Worm (Caenorhabditis elegans) whole organism, L2 larva: ENCODE data around the gene T25E4.2.
"Not testable (repeated sequence)": the region's sequence is repeated elsewhere in the genome, so short reads cannot be mapped to it uniquely, and the experiment has no call there.

Experiments used
- R02D3.7 ChIP-seq: fragments of 150-350 bp; optimal IDR thresholded peaks from 2 replicates; lab custom pipeline; 2014; ENCODE audit warnings: missing biosample characterization, missing genetic modification characterization
- ZK546.5 ChIP-seq: sonication (generic microtip); optimal IDR thresholded peaks from 2 replicates; lab custom pipeline; 2017; ENCODE audit warnings: missing biosample characterization, missing genetic modification characterization
- alr-1 ChIP-seq: fragments of 150-350 bp; optimal IDR thresholded peaks from 2 replicates; lab custom pipeline; 2014; ENCODE audit warnings: missing biosample characterization, missing genetic modification characterization
- aly-2 ChIP-seq: fragments of 150-350 bp; optimal IDR thresholded peaks from 2 replicates; lab custom pipeline; 2014; ENCODE audit warnings: missing biosample characterization, missing genetic modification characterization
- ama-1 ChIP-seq: fragments of 150-350 bp; optimal IDR thresholded peaks from 2 replicates; lab custom pipeline; 2018; ENCODE audit warnings: inconsistent platforms
- blmp-1 ChIP-seq: sonication (generic microtip); optimal IDR thresholded peaks from 2 replicates; lab custom pipeline; 2017; ENCODE audit warnings: missing genetic modification characterization, mild to moderate bottlenecking, missing compliant biosample characterization, antibody characterized with exemption, moderate library complexity; ENCODE audit not compliant: insufficient read depth
- ceh-16 ChIP-seq: fragments of 150-350 bp; optimal IDR thresholded peaks from 2 replicates; lab custom pipeline; 2014; ENCODE audit warnings: missing biosample characterization, missing genetic modification characterization
- ceh-82 ChIP-seq: fragments of 150-350 bp; optimal IDR thresholded peaks from 2 replicates; lab custom pipeline; 2014; ENCODE audit warnings: missing biosample characterization, missing genetic modification characterization
- egl-27 ChIP-seq: sonication (generic microtip); optimal IDR thresholded peaks from 3 replicates; lab custom pipeline; 2017; ENCODE audit warnings: missing biosample characterization, missing genetic modification reagents, missing genetic modification characterization
- elt-1 ChIP-seq: fragments of 150-350 bp; optimal IDR thresholded peaks from 2 replicates; lab custom pipeline; 2014; ENCODE audit warnings: missing biosample characterization, missing genetic modification characterization
- elt-3 ChIP-seq: sonication (generic microtip); optimal IDR thresholded peaks from 2 replicates; lab custom pipeline; 2017; ENCODE audit warnings: missing biosample characterization, missing genetic modification characterization
- fos-1 ChIP-seq: fragments of 150-350 bp; optimal IDR thresholded peaks from 2 replicates; lab custom pipeline; 2014; ENCODE audit warnings: missing biosample characterization, missing genetic modification characterization
- lin-11 ChIP-seq: fragments of 150-350 bp; sonication (generic microtip); optimal IDR thresholded peaks from 2 replicates; lab custom pipeline; 2014; ENCODE audit warnings: missing biosample characterization, missing genetic modification characterization, inconsistent platforms, mixed read lengths
- lin-13 ChIP-seq: fragments of 150-350 bp; optimal IDR thresholded peaks from 2 replicates; lab custom pipeline; 2014; ENCODE audit warnings: missing biosample characterization, missing genetic modification reagents, missing genetic modification characterization
- lin-39 ChIP-seq: fragments of 150-350 bp; optimal IDR thresholded peaks from 2 replicates; lab custom pipeline; 2014; ENCODE audit warnings: missing biosample characterization, missing genetic modification reagents, missing genetic modification characterization
- lsy-2 ChIP-seq, 2 experiments: fragments of 150-350 bp in 1 of 2; sonication (generic microtip) in 1 of 2; optimal IDR thresholded peaks; 2 replicates each; lab custom pipeline; 2014 to 2017; ENCODE audit warnings: missing biosample characterization in 2 of 2, missing genetic modification characterization in 2 of 2
- mab-5 ChIP-seq: fragments of 150-350 bp; optimal IDR thresholded peaks from 2 replicates; lab custom pipeline; 2014; ENCODE audit warnings: missing biosample characterization, missing genetic modification characterization
- nhr-10 ChIP-seq: sonication (generic microtip); optimal IDR thresholded peaks from 2 replicates; lab custom pipeline; 2017; ENCODE audit warnings: missing biosample characterization, missing genetic modification characterization
- nhr-129 ChIP-seq: fragments of 150-350 bp; optimal IDR thresholded peaks from 2 replicates; lab custom pipeline; 2014; ENCODE audit warnings: missing biosample characterization, missing genetic modification characterization
- nhr-21 ChIP-seq: fragments of 150-350 bp; optimal IDR thresholded peaks from 2 replicates; lab custom pipeline; 2014; ENCODE audit warnings: missing biosample characterization, missing genetic modification characterization
- nhr-237 ChIP-seq: fragments of 150-350 bp; optimal IDR thresholded peaks from 2 replicates; lab custom pipeline; 2014; ENCODE audit warnings: missing biosample characterization, missing genetic modification characterization
- nhr-25 ChIP-seq: fragments of 150-350 bp; sonication (generic microtip); optimal IDR thresholded peaks from 3 replicates; lab custom pipeline; 2014; ENCODE audit warnings: missing biosample characterization, missing genetic modification characterization
- nhr-6 ChIP-seq: fragments of 150-350 bp; optimal IDR thresholded peaks from 2 replicates; lab custom pipeline; 2014; ENCODE audit warnings: missing biosample characterization, missing genetic modification characterization
- nhr-77 ChIP-seq: fragments of 150-350 bp; optimal IDR thresholded peaks from 2 replicates; lab custom pipeline; 2014; ENCODE audit warnings: missing biosample characterization, missing genetic modification characterization
- sem-4 ChIP-seq: fragments of 150-350 bp; optimal IDR thresholded peaks from 2 replicates; lab custom pipeline; 2014; ENCODE audit warnings: missing biosample characterization, missing genetic modification reagents, missing genetic modification characterization
- skn-1 ChIP-seq: sonication (generic microtip); optimal IDR thresholded peaks from 2 replicates; lab custom pipeline; 2017; ENCODE audit warnings: missing biosample characterization, missing genetic modification characterization
- sma-3 ChIP-seq: sonication (generic microtip); optimal IDR thresholded peaks from 2 replicates; lab custom pipeline; 2016; ENCODE audit warnings: missing genetic modification reagents, missing genetic modification characterization, missing compliant biosample characterization
- sma-9 ChIP-seq, 2 experiments: fragments of 150-350 bp in 1 of 2; sonication (generic microtip) in 1 of 2; optimal IDR thresholded peaks; 2 replicates each; lab custom pipeline; 2014 to 2016; ENCODE audit warnings: missing genetic modification characterization in 2 of 2, mild to moderate bottlenecking in 1 of 2, missing biosample characterization in 1 of 2, missing compliant biosample characterization in 1 of 2, missing genetic modification reagents in 1 of 2, moderate library complexity in 1 of 2
- unc-39 ChIP-seq: fragments of 150-350 bp; optimal IDR thresholded peaks from 2 replicates; lab custom pipeline; 2014; ENCODE audit warnings: missing biosample characterization, missing genetic modification characterization
- unc-55 ChIP-seq: fragments of 150-350 bp; sonication (generic microtip); optimal IDR thresholded peaks from 3 replicates; lab custom pipeline; 2014; ENCODE audit warnings: missing biosample characterization, missing genetic modification reagents, missing genetic modification characterization
- unc-62 ChIP-seq: fragments of 150-350 bp; optimal IDR thresholded peaks from 2 replicates; lab custom pipeline; 2014; ENCODE audit warnings: missing biosample characterization, missing genetic modification reagents, missing genetic modification characterization
- zag-1 ChIP-seq: fragments of 150-350 bp; optimal IDR thresholded peaks from 2 replicates; lab custom pipeline; 2014; ENCODE audit warnings: missing biosample characterization, missing genetic modification characterization
- ztf-1 ChIP-seq: fragments of 200-800 bp; sonication (Bioruptor generic); conservative IDR thresholded peaks from 2 replicates; pipeline ENCODE4 v1.3.6; 2022; ENCODE audit warnings: missing genetic modification characterization, missing compliant biosample characterization

The T25E4.2 gene

DNA sequence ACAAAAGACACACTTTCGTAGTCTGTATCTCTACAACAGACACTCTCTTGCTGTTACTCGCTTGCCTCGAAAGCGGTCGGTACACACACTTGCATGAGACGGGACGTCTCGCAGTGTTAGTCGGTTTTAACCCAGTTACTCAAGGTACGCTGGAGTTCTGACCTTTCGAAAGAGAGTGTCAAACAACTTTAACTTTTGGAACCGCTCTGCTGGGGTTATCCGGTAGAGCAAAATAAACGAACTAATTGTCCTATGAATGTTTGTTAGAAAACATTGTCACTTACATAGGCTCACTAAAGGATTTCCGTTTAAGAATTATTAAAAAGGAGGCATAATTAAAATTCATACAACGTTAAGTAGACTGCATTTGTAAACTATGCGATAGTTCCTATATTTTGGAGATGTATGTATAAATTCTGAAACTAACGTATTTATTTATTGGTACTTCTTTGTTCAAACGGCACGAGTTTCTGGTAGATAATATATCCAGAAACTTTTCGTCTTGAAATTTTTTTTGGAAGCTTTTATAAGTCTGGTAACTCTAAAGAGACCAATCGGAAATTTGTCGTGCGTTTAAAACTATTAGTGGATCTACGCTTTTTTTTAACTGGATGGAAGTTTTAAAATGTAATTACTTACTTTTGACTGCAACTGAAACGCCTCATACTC lies 38.6 kb downstream of the T25E4.2 start (continued):
- TF ChIP-seq fos-1 (tag; lab: Kevin White, UChicago): peak; percentile 98
- peak; percentile 100 for TF ChIP-seq ama-1
- peak; percentile 86 for TF ChIP-seq unc-62 (GFP tag; lab: Kevin White, UChicago)
- peak; percentile 76 for TF ChIP-seq unc-39 (tag; lab: Kevin White, UChicago)
- TF ChIP-seq nhr-6 (tag; lab: Kevin White, UChicago): peak; percentile 98
- TF ChIP-seq ztf-1 (GFP tag; lab: Robert Waterston, UW): no peak
- peak; percentile 98 for TF ChIP-seq sma-3 (GFP tag; lab: Kevin White, UChicago)
- peak; percentile 99 for TF ChIP-seq sma-9 (GFP tag; optimal IDR thresholded peaks at IDR 0.05; lab: Kevin White, UChicago)
- TF ChIP-seq sma-9 (tag; optimal IDR thresholded peaks at IDR 0.05; lab: Kevin White, UChicago): peak; percentile 73
- TF ChIP-seq alr-1 (tag; lab: Kevin White, UChicago): no peak
- TF ChIP-seq zag-1 (tag; lab: Kevin White, UChicago): peak; percentile 98
- TF ChIP-seq sem-4 (tag; lab: Kevin White, UChicago): peak; percentile 98
- peak; percentile 98 for TF ChIP-seq lin-11 (tag; lab: Kevin White, UChicago)
- TF ChIP-seq elt-1 (tag; lab: Kevin White, UChicago): no peak
- peak; percentile 94 to 97 for TF ChIP-seq lsy-2 (tag; optimal IDR thresholded peaks at IDR 0.05; lab: Kevin White, UChicago)
- TF ChIP-seq mab-5: peak; percentile 96
- peak; percentile 99 for TF ChIP-seq egl-27 (tag; lab: Kevin White, UChicago)
- TF ChIP-seq lin-13: peak; percentile 98
- TF ChIP-seq nhr-10: peak; percentile 95
- peak; percentile 88 for TF ChIP-seq nhr-237 (tag; lab: Kevin White, UChicago)

DNA sequence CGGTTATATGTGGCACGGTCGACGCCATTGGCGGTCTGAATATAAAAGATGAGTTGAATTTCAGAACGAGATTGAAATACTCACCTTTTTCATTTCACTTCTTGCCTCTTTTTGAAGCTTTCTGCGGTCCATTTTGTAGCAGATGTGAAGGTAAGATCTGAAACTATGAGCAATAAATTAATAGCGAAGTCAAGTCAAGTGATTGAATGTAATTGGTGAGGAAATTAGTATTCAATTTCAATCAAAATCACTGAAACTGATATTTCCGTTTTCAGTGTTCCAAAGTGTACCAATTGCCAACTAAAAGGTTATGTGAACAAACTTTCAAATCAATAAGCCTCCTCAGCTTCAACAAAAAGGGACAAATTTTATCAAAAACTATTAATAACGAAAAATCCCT lies 40.5 kb downstream of the T25E4.2 start, which contains the start of gene C17C3.24:
Gene C17C3.24, minus strand, starts transcription at position 101 of the 400 bp plus-strand sequence.
- TF ChIP-seq elt-1 (tag; lab: Kevin White, UChicago) (no peak), nhr-129 (tag; lab: Kevin White, UChicago) (no peak), nhr-77 (tag; lab: Kevin White, UChicago) (no peak), lin-11 (tag; lab: Kevin White, UChicago) (no peak)

ce11 chrII:5540113-5540512 lies 42.1 kb downstream of the T25E4.2 start, which contains the start of gene hlh-27:
Gene hlh-27, minus strand, starts transcription at chrII:5540213.
- not testable (repeated sequence) for TF ChIP-seq zag-1, nhr-77, unc-39 (tag; lab: Kevin White, UChicago)

DNA sequence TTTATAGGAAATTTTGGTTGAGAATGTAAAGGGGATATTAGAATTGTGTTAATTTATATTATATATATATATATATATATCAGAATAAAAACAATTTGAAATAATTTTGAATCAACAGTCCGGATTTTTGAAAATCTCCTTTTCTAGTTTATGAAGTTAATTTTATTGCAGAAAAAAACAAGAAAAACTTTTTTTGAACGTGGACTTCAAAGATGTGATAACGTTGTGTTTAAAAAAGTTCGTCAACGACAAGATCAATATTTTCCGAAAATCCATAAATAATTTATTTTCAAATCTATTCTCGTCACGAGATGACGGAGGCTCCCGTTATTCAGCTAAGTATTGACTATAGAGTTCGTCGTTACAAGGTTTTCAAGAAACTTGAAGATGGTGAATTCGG lies 44.7 kb downstream of the T25E4.2 start, which contains the start of gene C17C3.11:
Gene C17C3.11, plus strand, starts transcription at position 301 of the 400 bp plus-strand sequence.
- peak; percentile 46 for TF ChIP-seq unc-55 (GFP tag; lab: Kevin White, UChicago)
- no peak for TF ChIP-seq blmp-1 (tag; lab: Kevin White, UChicago)

- TF ChIP-seq ZK546.5 (tag; lab: Kevin White, UChicago) (no peak), nhr-6 (tag; lab: Kevin White, UChicago) (no peak), zag-1 (tag; lab: Kevin White, UChicago) (no peak)
Observed at ce11 chrII:5537078-5537477, 45.1 kb downstream of the T25E4.2 start.

ce11 chrII:5534939-5535338 lies 47.3 kb downstream of the T25E4.2 start, which contains the start of gene hlh-25:
Gene hlh-25, plus strand, starts transcription at chrII:5535239.
- not testable (repeated sequence) for TF ChIP-seq nhr-25, ZK546.5, R02D3.7 (tag; lab: Kevin White, UChicago)

ce11 chrII:5533642-5534041 lies 48.6 kb downstream of the T25E4.2 start, which contains the start of gene hlh-26:
Gene hlh-26, minus strand, starts transcription at chrII:5533742.
- TF ChIP-seq elt-3 (tag; lab: Kevin White, UChicago): no peak
- TF ChIP-seq sem-4 (tag; lab: Kevin White, UChicago): no peak
- TF ChIP-seq R02D3.7 (tag; lab: Kevin White, UChicago): no peak
- TF ChIP-seq alr-1 (tag; lab: Kevin White, UChicago): no peak
- no peak for TF ChIP-seq ceh-82
- TF ChIP-seq aly-2 (tag; lab: Kevin White, UChicago): no peak
- TF ChIP-seq egl-27 (tag; lab: Kevin White, UChicago): no peak
- no peak for TF ChIP-seq nhr-237 (tag; lab: Kevin White, UChicago)
- TF ChIP-seq mab-5: no peak
- TF ChIP-seq lin-13: no peak
- no peak for TF ChIP-seq nhr-129 (tag; lab: Kevin White, UChicago)
- no peak for TF ChIP-seq ama-1
- no peak for TF ChIP-seq skn-1
- no peak for TF ChIP-seq lin-39 (tag; lab: Kevin White, UChicago)
- no peak for TF ChIP-seq ceh-16 (tag; lab: Kevin White, UChicago)
- no peak for TF ChIP-seq nhr-21
- TF ChIP-seq lin-11 (tag; lab: Kevin White, UChicago): no peak
